Worm (Caenorhabditis elegans) whole organism, early embryonic: ENCODE results near the gene clec-136.

Source experiments
- B0310.2 ChIP-seq: sonication (generic microtip); optimal IDR thresholded peaks from 2 replicates; lab custom pipeline; 2016; ENCODE audit warnings: mild to moderate bottlenecking, missing genetic modification characterization, missing compliant biosample characterization
- F13C5.2 ChIP-seq: sonication (generic microtip); optimal IDR thresholded peaks from 2 replicates; lab custom pipeline; 2017; ENCODE audit warnings: mild to moderate bottlenecking, missing genetic modification characterization, inconsistent platforms, missing compliant biosample characterization
- aly-1 ChIP-seq: sonication (generic microtip); optimal IDR thresholded peaks from 2 replicates; lab custom pipeline; 2016; ENCODE audit warnings: missing genetic modification characterization, missing compliant biosample characterization
- ama-1 ChIP-seq: fragments of 150-350 bp; optimal IDR thresholded peaks from 2 replicates; lab custom pipeline; 2014
- ceh-13 ChIP-seq: fragments of 200-800 bp; sonication (Bioruptor generic); optimal IDR thresholded peaks from 2 replicates; lab custom pipeline; 2018; ENCODE audit warnings: mild to moderate bottlenecking, missing genetic modification characterization, missing compliant biosample characterization
- ceh-36 ChIP-seq: sonication (generic microtip); optimal IDR thresholded peaks from 2 replicates; lab custom pipeline; 2016; ENCODE audit warnings: missing genetic modification characterization, inconsistent platforms, missing compliant biosample characterization
- ets-7 ChIP-seq: sonication (generic microtip); optimal IDR thresholded peaks from 2 replicates; lab custom pipeline; 2016; ENCODE audit warnings: missing genotype, missing genetic modification characterization, missing compliant biosample characterization
- flt-1 ChIP-seq: fragments of 200-800 bp; sonication (Bioruptor generic); IDR thresholded peaks from 2 replicates; pipeline ENCODE4 v1.3.6; 2022; ENCODE audit warnings: missing genetic modification characterization, missing compliant biosample characterization
- hmbx-1 ChIP-seq: sonication (generic microtip); optimal IDR thresholded peaks from 2 replicates; lab custom pipeline; 2016; ENCODE audit warnings: mild to moderate bottlenecking, missing genetic modification characterization, missing compliant biosample characterization
- hmg-4 ChIP-seq: fragments of 200-800 bp; sonication (Bioruptor generic); optimal IDR thresholded peaks from 2 replicates; lab custom pipeline; 2018; ENCODE audit warnings: mild to moderate bottlenecking, missing genetic modification characterization, missing compliant biosample characterization
- hnd-1 ChIP-seq: sonication (generic microtip); optimal IDR thresholded peaks from 2 replicates; lab custom pipeline; 2016; ENCODE audit warnings: missing genetic modification characterization, missing compliant biosample characterization
- pes-1 ChIP-seq: fragments of 200-800 bp; sonication (Bioruptor generic); IDR thresholded peaks from 2 replicates; pipeline ENCODE4 v1.3.6; 2022; ENCODE audit warnings: missing genetic modification reagents, missing genetic modification characterization, missing compliant biosample characterization
- scrt-1 ChIP-seq: fragments of 200-800 bp; sonication (Bioruptor generic); IDR thresholded peaks from 2 replicates; pipeline ENCODE4 v1.3.6; 2022; ENCODE audit warnings: missing genetic modification characterization, missing compliant biosample characterization
- sea-1 ChIP-seq: fragments of 200-800 bp; sonication (Bioruptor generic); conservative IDR thresholded peaks from 2 replicates; pipeline ENCODE4 v1.3.6; 2022; ENCODE audit warnings: missing genetic modification characterization, missing compliant biosample characterization
- tbx-11 ChIP-seq: fragments of 200-800 bp; sonication (Bioruptor generic); IDR thresholded peaks from 2 replicates; pipeline ENCODE4 v1.3.6; 2022; ENCODE audit warnings: missing genetic modification characterization, missing compliant biosample characterization
- tbx-37 ChIP-seq: fragments of 200-800 bp; sonication (Bioruptor generic); conservative IDR thresholded peaks from 2 replicates; pipeline ENCODE4 v1.3.6; 2022; ENCODE audit warnings: missing genetic modification reagents, missing genetic modification characterization, missing compliant biosample characterization
- tra-4 ChIP-seq: sonication (generic microtip); optimal IDR thresholded peaks from 2 replicates; lab custom pipeline; 2017; ENCODE audit warnings: missing genetic modification characterization, missing compliant biosample characterization

clec-136 gene

DNA sequence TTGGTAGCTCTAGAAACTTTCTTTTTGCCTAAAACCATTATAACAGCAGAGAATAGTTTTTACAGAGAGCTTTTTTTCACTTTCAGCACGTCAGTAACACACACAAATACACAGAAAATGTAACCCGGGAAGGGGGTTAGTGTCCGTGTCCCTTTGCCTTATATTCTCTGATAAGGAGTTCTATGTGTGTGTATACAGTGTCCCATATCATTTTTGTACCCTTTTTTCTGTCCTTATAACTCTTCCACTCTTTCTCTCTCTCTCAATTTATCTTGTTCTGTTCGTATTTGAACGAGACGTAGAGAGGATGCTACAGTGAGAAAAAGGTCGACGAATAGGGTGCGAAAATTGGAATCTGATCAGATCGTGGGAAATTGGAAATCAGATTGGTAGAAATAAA lies 17.5 kb downstream of the clec-136 start:
- no peak for TF ChIP-seq ceh-13 (GFP tag; lab: Kevin White, UChicago)
- no peak for TF ChIP-seq flt-1 (GFP tag; lab: Robert Waterston, UW)

ce11 chrII:4597441-4597840 lies 18.9 kb downstream of the clec-136 start:
- no peak for TF ChIP-seq hnd-1 (tag; lab: Kevin White, UChicago)
- TF ChIP-seq aly-1 (tag; lab: Kevin White, UChicago): no peak
- no peak for TF ChIP-seq flt-1 (GFP tag; lab: Robert Waterston, UW)
- TF ChIP-seq tra-4: no peak
- no peak for TF ChIP-seq F13C5.2 (tag; lab: Kevin White, UChicago)
- TF ChIP-seq ets-7: no peak
- no peak for TF ChIP-seq tbx-37 (GFP tag; lab: Robert Waterston, UW)
- no peak for TF ChIP-seq hmbx-1 (tag; lab: Kevin White, UChicago)
- no peak for TF ChIP-seq scrt-1 (GFP tag; lab: Robert Waterston, UW)
- TF ChIP-seq B0310.2 (tag; lab: Kevin White, UChicago): no peak
- TF ChIP-seq ama-1 (lab: Kevin White, UChicago): no peak
- no peak for TF ChIP-seq ceh-36 (tag; lab: Kevin White, UChicago)
- no peak for TF ChIP-seq hmg-4 (GFP tag; lab: Kevin White, UChicago)

- TF ChIP-seq ama-1 (lab: Kevin White, UChicago) (peak; percentile 29), B0310.2 (tag; lab: Kevin White, UChicago) (no peak), sea-1 (GFP tag; lab: Robert Waterston, UW) (no peak), hmg-4 (GFP tag; lab: Kevin White, UChicago) (no peak), tra-4 (no peak), scrt-1 (GFP tag; lab: Robert Waterston, UW) (no peak)
Measured at ce11 chrII:4590660-4591059, 25.7 kb downstream of the clec-136 start.

DNA sequence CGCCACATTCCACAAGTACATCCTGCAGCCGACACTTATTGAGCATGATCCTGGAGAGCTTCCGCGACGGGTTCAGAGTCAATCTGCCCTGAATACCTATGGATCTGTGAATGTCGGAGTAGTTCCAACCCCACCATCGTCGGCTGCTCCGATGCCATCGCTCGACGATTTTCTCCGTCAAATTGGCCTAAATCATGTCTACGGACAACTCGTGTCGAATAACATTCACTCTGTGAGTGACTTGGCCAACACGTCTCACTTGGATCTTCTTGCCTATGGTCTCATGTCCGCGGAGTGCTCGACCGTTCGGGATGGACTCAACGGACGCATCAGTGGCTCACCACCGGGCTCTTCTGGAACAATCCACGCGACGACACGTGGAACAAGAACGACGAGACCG lies 26.3 kb downstream of the clec-136 start:
- TF ChIP-seq ceh-13 (GFP tag; lab: Kevin White, UChicago): no peak
- TF ChIP-seq F13C5.2 (tag; lab: Kevin White, UChicago): no peak
- TF ChIP-seq sea-1 (GFP tag; lab: Robert Waterston, UW): no peak
- TF ChIP-seq B0310.2 (tag; lab: Kevin White, UChicago): no peak
- no peak for TF ChIP-seq ets-7
- TF ChIP-seq tbx-37 (GFP tag; lab: Robert Waterston, UW): no peak
- no peak for TF ChIP-seq hmbx-1 (tag; lab: Kevin White, UChicago)
- no peak for TF ChIP-seq aly-1 (tag; lab: Kevin White, UChicago)
- no peak for TF ChIP-seq scrt-1 (GFP tag; lab: Robert Waterston, UW)
- TF ChIP-seq hnd-1 (tag; lab: Kevin White, UChicago): no peak

- TF ChIP-seq hmg-4 (GFP tag; lab: Kevin White, UChicago): peak; percentile 10
- no peak for TF ChIP-seq ets-7
- TF ChIP-seq ceh-36 (tag; lab: Kevin White, UChicago): peak; percentile 54
Measured at ce11 chrII:4585327-4585726, 31.0 kb downstream of the clec-136 start.

ce11 chrII:4584313-4584712 lies 32.0 kb downstream of the clec-136 start:
- TF ChIP-seq ceh-36 (tag; lab: Kevin White, UChicago): no peak
- no peak for TF ChIP-seq B0310.2 (tag; lab: Kevin White, UChicago)
- no peak for TF ChIP-seq tbx-11
- TF ChIP-seq aly-1 (tag; lab: Kevin White, UChicago): no peak
- TF ChIP-seq flt-1 (GFP tag; lab: Robert Waterston, UW): no peak
- no peak for TF ChIP-seq sea-1 (GFP tag; lab: Robert Waterston, UW)

- no peak for TF ChIP-seq pes-1
- TF ChIP-seq hmg-4 (GFP tag; lab: Kevin White, UChicago): no peak
- TF ChIP-seq ceh-36 (tag; lab: Kevin White, UChicago): no peak
- no peak for TF ChIP-seq F13C5.2 (tag; lab: Kevin White, UChicago)
- no peak for TF ChIP-seq hnd-1 (tag; lab: Kevin White, UChicago)
- TF ChIP-seq tra-4: no peak
- no peak for TF ChIP-seq flt-1 (GFP tag; lab: Robert Waterston, UW)
Measured at ce11 chrII:4583203-4583912, 33.0 kb downstream of the clec-136 start.

DNA sequence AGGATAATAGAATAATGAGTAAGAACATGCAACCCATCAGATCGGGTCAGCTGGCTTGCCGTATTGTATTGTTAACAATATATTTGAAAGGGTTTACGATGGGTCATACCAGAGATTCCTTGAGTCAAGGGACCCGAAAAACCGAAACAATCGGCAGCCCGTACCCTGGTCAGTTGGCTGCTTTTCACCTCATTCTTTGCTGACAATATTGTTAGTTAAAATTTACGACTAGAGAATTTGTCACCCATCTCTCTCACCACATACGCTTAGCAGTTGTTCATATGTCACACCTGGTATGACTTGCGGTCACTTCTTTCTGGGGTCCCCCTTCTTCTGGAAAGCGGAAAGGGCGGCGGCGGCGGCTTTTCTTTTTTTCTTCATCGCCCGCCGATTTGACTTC lies 35.3 kb downstream of the clec-136 start:
- TF ChIP-seq pes-1 (0 out of 2 replicates have a peak, but pooled peaks have one; percentile 26), scrt-1 (GFP tag; lab: Robert Waterston, UW) (no peak)

DNA sequence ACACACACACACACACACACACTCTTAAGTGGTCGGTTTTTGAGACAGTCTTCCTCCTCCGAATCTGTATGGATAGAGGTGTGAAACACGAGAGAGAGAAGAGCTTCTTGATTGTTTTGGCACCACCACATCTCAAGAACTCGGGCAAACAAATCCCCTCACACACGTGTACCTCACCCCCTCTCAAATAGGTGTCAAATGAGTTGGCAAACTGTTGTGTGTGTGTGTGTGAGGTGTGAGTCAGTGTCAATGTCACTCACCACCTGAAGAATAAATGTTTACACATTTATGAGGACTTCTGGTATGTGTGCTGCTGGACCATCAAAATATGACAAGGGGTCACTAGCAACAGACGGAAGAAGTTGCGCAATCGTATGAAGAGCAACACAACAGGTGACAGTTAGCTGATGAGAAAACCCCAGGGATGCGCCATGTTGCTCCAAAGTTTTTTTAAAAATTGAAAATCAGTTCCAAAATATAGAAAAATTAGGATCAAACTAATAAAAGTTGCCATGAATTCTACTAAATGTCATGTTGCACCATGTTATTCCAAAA lies 36.3 kb downstream of the clec-136 start:
- no peak for TF ChIP-seq scrt-1 (GFP tag; lab: Robert Waterston, UW)
- TF ChIP-seq ets-7: no peak
- no peak for TF ChIP-seq aly-1 (tag; lab: Kevin White, UChicago)
- TF ChIP-seq hmbx-1 (tag; lab: Kevin White, UChicago): no peak
- no peak for TF ChIP-seq ceh-36 (tag; lab: Kevin White, UChicago)
- TF ChIP-seq pes-1: no peak
- no peak for TF ChIP-seq B0310.2 (tag; lab: Kevin White, UChicago)
- TF ChIP-seq hmg-4 (GFP tag; lab: Kevin White, UChicago): no peak
- no peak for TF ChIP-seq tra-4
- no peak for TF ChIP-seq F13C5.2 (tag; lab: Kevin White, UChicago)
- TF ChIP-seq tbx-11: no peak
- no peak for TF ChIP-seq hnd-1 (tag; lab: Kevin White, UChicago)
- TF ChIP-seq ceh-13 (GFP tag; lab: Kevin White, UChicago): no peak
- no peak for TF ChIP-seq flt-1 (GFP tag; lab: Robert Waterston, UW)
- TF ChIP-seq sea-1 (GFP tag; lab: Robert Waterston, UW): no peak
- no peak for TF ChIP-seq tbx-37 (GFP tag; lab: Robert Waterston, UW)
